Worm (Caenorhabditis elegans): ENCODE measurements around the gene Y69A2AR.12.

Gene Y69A2AR.12

ce11 chrIV:2600841-2601240, 32.4 kb downstream of the Y69A2AR.12 start, which contains the start of gene epg-9:
TSS of gene epg-9 (plus strand) at chrIV:2601141.
- no peak for TF ChIP-seq unc-62 (GFP tag; optimal IDR thresholded peaks at IDR 0.05)
- no peak for TF ChIP-seq nhr-28 (tag; optimal IDR thresholded peaks at IDR 0.05)
- TF ChIP-seq mep-1 (tag; optimal IDR thresholded peaks at IDR 0.05), result no peak

ce11 chrIV:2601988-2602861, 33.8 kb downstream of the Y69A2AR.12 start:
- TF ChIP-seq bed-3 (GFP tag; optimal IDR thresholded peaks at IDR 0.05), result no peak
- peak; percentile 33 for TF ChIP-seq ztf-11 (tag; optimal IDR thresholded peaks at IDR 0.05)
- peak; percentile 94 for TF ChIP-seq pha-4 (tag; optimal IDR thresholded peaks at IDR 0.05)
- TF ChIP-seq sptf-1 (tag; optimal IDR thresholded peaks at IDR 0.05), result no peak
- peak; percentile 49 for TF ChIP-seq ces-1 (GFP tag; optimal IDR thresholded peaks at IDR 0.05)
- TF ChIP-seq lin-13 (tag; optimal IDR thresholded peaks at IDR 0.05), result peak; percentile 62
- TF ChIP-seq unc-120 (tag; optimal IDR thresholded peaks at IDR 0.05; ENCODE audit: poor library complexity, severe bottlenecking), result peak; percentile 55
- TF ChIP-seq hlh-1 (tag; optimal IDR thresholded peaks at IDR 0.05), result peak; percentile 46
- TF ChIP-seq cnd-1 (tag; optimal IDR thresholded peaks at IDR 0.05), result no peak
- peak; percentile 29 for TF ChIP-seq M03D4.4 (tag; optimal IDR thresholded peaks at IDR 0.05)
- no peak for TF ChIP-seq lin-32 (GFP tag; optimal IDR thresholded peaks at IDR 0.05)
- TF ChIP-seq nhr-2 (tag; optimal IDR thresholded peaks at IDR 0.05), result peak; percentile 26
- peak; percentile 70 for TF ChIP-seq ceh-39 (tag; optimal IDR thresholded peaks at IDR 0.05)
- TF ChIP-seq nhr-76 (tag; optimal IDR thresholded peaks at IDR 0.05), result no peak
- TF ChIP-seq sem-2 (GFP tag; optimal IDR thresholded peaks at IDR 0.05), result no peak
- TF ChIP-seq ceh-83 (GFP tag; optimal IDR thresholded peaks at IDR 0.05), result peak; percentile 16
- TF ChIP-seq lsy-2 (tag; optimal IDR thresholded peaks at IDR 0.05), result peak; percentile 59
- TF ChIP-seq mep-1 (tag; optimal IDR thresholded peaks at IDR 0.05), result peak; percentile 74
- TF ChIP-seq nhr-237 (tag; optimal IDR thresholded peaks at IDR 0.05), result peak; percentile 78
- TF ChIP-seq elt-3 (tag; optimal IDR thresholded peaks at IDR 0.05), result peak; percentile 49
- peak; percentile 65 for TF ChIP-seq unc-62 (GFP tag; optimal IDR thresholded peaks at IDR 0.05)

ce11 chrIV:2602862-2603189, 34.4 kb downstream of the Y69A2AR.12 start:
- TF ChIP-seq lin-32 (GFP tag; optimal IDR thresholded peaks at IDR 0.05), result no peak
- TF ChIP-seq ceh-39 (tag; optimal IDR thresholded peaks at IDR 0.05), result no peak
- TF ChIP-seq mep-1 (tag; optimal IDR thresholded peaks at IDR 0.05), result no peak

- peak; percentile 88 for TF ChIP-seq hlh-1 (tag; optimal IDR thresholded peaks at IDR 0.05)
- no peak for TF ChIP-seq drap-1 (GFP tag; optimal IDR thresholded peaks at IDR 0.05)
- peak; percentile 82 for TF ChIP-seq unc-120 (tag; optimal IDR thresholded peaks at IDR 0.05; ENCODE audit: poor library complexity, severe bottlenecking)
These were observed 35.2 kb downstream of the Y69A2AR.12 start for ce11 chrIV:2603556-2604021.

- TF ChIP-seq ceh-39 (tag; optimal IDR thresholded peaks at IDR 0.05), result no peak
- no peak for TF ChIP-seq lin-13 (tag; optimal IDR thresholded peaks at IDR 0.05)
- no peak for TF ChIP-seq ztf-11 (tag; optimal IDR thresholded peaks at IDR 0.05)
- TF ChIP-seq blmp-1 (tag; optimal IDR thresholded peaks at IDR 0.05), result no peak
These were observed 38.2 kb downstream of the Y69A2AR.12 start for ce11 chrIV:2606572-2606971.

- TF ChIP-seq cnd-1 (tag; optimal IDR thresholded peaks at IDR 0.05) (no peak), elt-1 (tag; optimal IDR thresholded peaks at IDR 0.05; ENCODE audit: borderline replicate concordance, insufficient read depth) (no peak), ceh-39 (tag; optimal IDR thresholded peaks at IDR 0.05) (no peak), lsy-2 (tag; optimal IDR thresholded peaks at IDR 0.05) (no peak), unc-62 (GFP tag; optimal IDR thresholded peaks at IDR 0.05) (no peak), drap-1 (GFP tag; optimal IDR thresholded peaks at IDR 0.05) (no peak), nhr-237 (tag; optimal IDR thresholded peaks at IDR 0.05) (no peak)
These were observed 39.2 kb downstream of the Y69A2AR.12 start, which contains the start of gene vamp-7 for ce11 chrIV:2607513-2608101. TSS of gene vamp-7 (plus strand) at chrIV:2608051.

- TF ChIP-seq nhr-2 (tag; optimal IDR thresholded peaks at IDR 0.05), result no peak
- no peak for TF ChIP-seq bed-3 (GFP tag; optimal IDR thresholded peaks at IDR 0.05)
- TF ChIP-seq hlh-1 (tag; optimal IDR thresholded peaks at IDR 0.05), result no peak
- no peak for TF ChIP-seq sem-2 (GFP tag; optimal IDR thresholded peaks at IDR 0.05)
- TF ChIP-seq nhr-76 (tag; optimal IDR thresholded peaks at IDR 0.05), result no peak
- no peak for TF ChIP-seq mls-2 (tag; optimal IDR thresholded peaks at IDR 0.05)
- no peak for TF ChIP-seq drap-1 (GFP tag; optimal IDR thresholded peaks at IDR 0.05)
- no peak for TF ChIP-seq lin-13 (tag; optimal IDR thresholded peaks at IDR 0.05)
- no peak for TF ChIP-seq zip-8 (tag; optimal IDR thresholded peaks at IDR 0.05)
These were observed 42.0 kb downstream of the Y69A2AR.12 start, which contains the start of gene Y69A2AR.32 for ce11 chrIV:2610409-2610808. TSS of gene Y69A2AR.32 (plus strand) at chrIV:2610436.
